Fruit fly (Drosophila melanogaster) whole organism: ENCODE measurements around the gene CG5181.

Experiments
- CG8478 ChIP-seq: fragments of >200 bp; optimal IDR thresholded peaks from 2 replicates; lab custom pipeline; 2018; ENCODE audit warnings: inconsistent platforms
- Dll ChIP-seq: fragments of >200 bp; optimal IDR thresholded peaks from 2 replicates; lab custom pipeline; 2017
- EcR ChIP-seq, 2 experiments: fragments of >200 bp; optimal IDR thresholded peaks; 2 replicates each; lab custom pipeline; 2017; ENCODE audit warnings: missing biosample characterization in 2 of 2, missing genetic modification characterization in 2 of 2, missing genetic modification reagents in 2 of 2
- pan ChIP-seq: fragments of >200 bp; optimal IDR thresholded peaks from 2 replicates; lab custom pipeline; 2017
- psq ChIP-seq: fragments of >200 bp; optimal IDR thresholded peaks from 2 replicates; lab custom pipeline; 2017
- usp ChIP-seq: fragments of >200 bp; optimal IDR thresholded peaks from 2 replicates; lab custom pipeline; 2017; ENCODE audit warnings: missing biosample characterization, missing genetic modification characterization, mixed read lengths

The CG5181 gene

DNA sequence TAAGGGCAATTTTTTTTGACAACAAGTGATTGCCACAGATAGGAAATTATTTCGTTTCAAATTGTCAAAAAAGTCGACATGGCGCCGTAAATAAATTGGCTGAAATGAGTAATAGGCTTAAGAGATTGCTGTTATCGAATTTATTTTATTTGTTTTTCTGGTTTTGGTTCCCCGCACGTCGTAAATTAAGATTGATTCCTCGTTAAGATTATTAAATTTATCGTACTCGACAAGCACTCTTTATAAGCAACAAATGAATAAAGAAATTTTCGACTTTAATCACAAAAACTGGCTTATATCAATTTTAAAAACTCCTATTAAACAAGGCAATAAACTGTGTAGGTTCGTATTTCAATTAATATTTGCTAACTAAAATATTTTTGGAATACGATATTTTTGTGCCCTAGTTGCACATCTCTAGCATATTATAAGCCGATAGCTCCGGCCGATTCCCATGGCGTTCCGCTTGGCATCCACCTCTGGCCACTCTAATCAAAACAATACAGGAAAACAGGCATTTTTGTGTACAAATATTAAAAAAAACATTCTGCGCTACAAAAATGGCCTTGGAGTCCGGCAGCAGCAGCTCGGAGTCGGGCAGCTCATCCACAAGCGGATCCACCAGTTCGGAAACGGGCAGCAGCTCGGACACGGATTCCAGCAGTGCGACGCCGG is 2.5 kb upstream of the CG5181 start, which contains the start of gene chm:
Gene chm (plus strand): TSS at position 471 of the 675 bp plus-strand sequence.
- TF ChIP-seq EcR (GFP tag; optimal IDR thresholded peaks at IDR 0.05; lab: Kevin White, UChicago) (no peak), usp (no peak), Dll (lab: Kevin White, UChicago) (no peak), psq (lab: Kevin White, UChicago) (no peak), CG8478 (no peak), pan (lab: Kevin White, UChicago) (no peak)

dm6 chr2L:7410609-7411008 is 1.0 kb upstream of the CG5181 start, which contains the start of gene CG15818:
TSS of gene CG15818 (plus strand) at chr2L:7410909.
- TF ChIP-seq pan (lab: Kevin White, UChicago) (no peak), Dll (lab: Kevin White, UChicago) (no peak), usp (no peak), CG8478 (no peak), psq (lab: Kevin White, UChicago) (no peak), EcR (GFP tag; optimal IDR thresholded peaks at IDR 0.05; lab: Kevin White, UChicago) (no peak)

DNA sequence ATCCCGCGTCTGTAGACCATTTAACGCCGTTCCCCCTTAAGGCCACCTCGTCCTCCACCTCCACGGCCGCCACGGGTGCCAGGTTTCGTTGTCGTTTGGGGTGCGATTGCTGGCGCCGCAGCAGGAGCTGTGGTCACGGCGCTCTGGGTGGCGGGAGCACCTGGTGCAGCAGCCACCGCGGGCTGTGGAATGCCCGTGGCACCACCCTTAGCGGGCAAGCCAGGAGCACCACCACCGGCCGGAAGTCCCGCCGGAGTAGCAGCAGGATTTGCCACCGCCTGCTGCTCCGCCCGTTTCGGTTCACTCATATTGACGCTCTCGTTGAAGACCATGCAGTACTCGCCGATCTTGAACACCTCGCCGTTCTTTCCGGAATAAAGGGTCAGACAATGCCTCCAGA is 602 bp downstream of the CG5181 start:
- TF ChIP-seq CG8478 (no peak), EcR (GFP tag; optimal IDR thresholded peaks at IDR 0.05; lab: Kevin White, UChicago) (no peak), psq (lab: Kevin White, UChicago) (no peak), Dll (lab: Kevin White, UChicago) (no peak), usp (no peak), pan (lab: Kevin White, UChicago) (no peak)

- TF ChIP-seq Dll (lab: Kevin White, UChicago) (no peak), EcR (GFP tag; optimal IDR thresholded peaks at IDR 0.05; lab: Kevin White, UChicago) (no peak), pan (lab: Kevin White, UChicago) (no peak), CG8478 (no peak), usp (no peak), psq (lab: Kevin White, UChicago) (no peak)
Measured at dm6 chr2L:7407638-7408037, 2.0 kb downstream of the CG5181 start.

DNA sequence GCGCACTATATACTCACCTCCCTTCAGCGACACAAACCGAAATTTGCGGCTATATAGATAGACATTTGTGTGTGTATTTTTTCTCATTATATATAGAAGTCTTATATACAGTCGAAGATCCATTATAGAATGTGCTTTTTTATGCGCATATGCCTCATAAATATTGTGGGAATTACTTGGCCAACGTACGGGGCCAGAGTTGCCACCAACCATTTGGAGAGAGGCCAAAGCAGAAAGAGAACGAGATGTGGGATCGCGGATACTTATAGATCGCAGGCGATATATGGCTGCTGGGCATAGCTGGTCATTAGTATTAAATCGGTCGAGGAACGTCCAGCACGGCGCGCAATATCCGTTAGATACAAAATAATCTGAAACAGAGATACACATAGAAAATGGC is 4.7 kb downstream of the CG5181 start, which contains the start of gene CG5177:
Gene CG5177 (plus strand): TSS at position 305 of the 400 bp plus-strand sequence.
- no peak for TF ChIP-seq CG8478
- no peak for TF ChIP-seq psq (lab: Kevin White, UChicago)
- TF ChIP-seq Dll (lab: Kevin White, UChicago): no peak
- no peak for TF ChIP-seq usp
- TF ChIP-seq pan (lab: Kevin White, UChicago): no peak
- no peak for TF ChIP-seq EcR (GFP tag; optimal IDR thresholded peaks at IDR 0.05; lab: Kevin White, UChicago)

dm6 chr2L:7401627-7402026 is 8.0 kb downstream of the CG5181 start:
- TF ChIP-seq usp (no peak), EcR (GFP tag; optimal IDR thresholded peaks at IDR 0.05; lab: Kevin White, UChicago) (no peak), psq (lab: Kevin White, UChicago) (no peak), Dll (lab: Kevin White, UChicago) (no peak), CG8478 (no peak), pan (lab: Kevin White, UChicago) (no peak)

dm6 chr2L:7401025-7401424 is 8.6 kb downstream of the CG5181 start, which contains the start of gene CG5171:
TSS of gene CG5171 (plus strand) at chr2L:7401335.
- TF ChIP-seq psq (lab: Kevin White, UChicago): no peak
- no peak for TF ChIP-seq usp
- TF ChIP-seq CG8478: no peak
- no peak for TF ChIP-seq Dll (lab: Kevin White, UChicago)
- TF ChIP-seq pan (lab: Kevin White, UChicago): no peak
- TF ChIP-seq EcR (GFP tag; optimal IDR thresholded peaks at IDR 0.05; lab: Kevin White, UChicago): no peak

DNA sequence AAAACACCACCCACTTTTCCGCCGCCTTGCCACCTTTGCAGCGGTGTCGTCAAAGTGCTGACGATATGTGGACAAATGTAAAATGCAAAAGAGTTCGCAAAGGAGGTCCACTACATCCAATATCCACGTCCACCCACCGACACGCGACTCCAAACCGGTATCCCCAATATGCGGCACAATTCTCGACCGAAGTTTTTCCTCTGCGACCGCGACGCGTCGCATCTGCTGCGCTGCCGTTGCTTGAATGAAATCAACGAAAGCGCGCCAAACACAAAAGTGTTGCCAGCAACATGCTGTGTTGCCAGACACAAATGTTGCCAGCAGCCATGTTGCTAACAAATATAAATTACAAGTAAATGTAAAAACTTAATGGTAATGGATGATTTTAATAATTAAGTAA is 11.1 kb downstream of the CG5181 start, which contains the start of gene CG5160:
Gene CG5160 (minus strand): TSS at position 223 of the 400 bp plus-strand sequence.
- TF ChIP-seq CG8478 (no peak), psq (lab: Kevin White, UChicago) (no peak)

dm6 chr2L:7397746-7398145 is 11.9 kb downstream of the CG5181 start:
- TF ChIP-seq pan (lab: Kevin White, UChicago) (no peak), psq (lab: Kevin White, UChicago) (no peak), CG8478 (no peak), usp (no peak), Dll (lab: Kevin White, UChicago) (no peak), EcR (GFP tag; optimal IDR thresholded peaks at IDR 0.05; lab: Kevin White, UChicago) (no peak)

dm6 chr2L:7396962-7397361 is 12.6 kb downstream of the CG5181 start:
- TF ChIP-seq psq (lab: Kevin White, UChicago): no peak
- TF ChIP-seq Dll (lab: Kevin White, UChicago): no peak
- TF ChIP-seq usp: no peak
- no peak for TF ChIP-seq EcR (GFP tag; optimal IDR thresholded peaks at IDR 0.05; lab: Kevin White, UChicago)
- TF ChIP-seq pan (lab: Kevin White, UChicago): peak; percentile 29
- no peak for TF ChIP-seq CG8478

- TF ChIP-seq usp (no peak), EcR (GFP tag; optimal IDR thresholded peaks at IDR 0.05; lab: Kevin White, UChicago) (no peak), Dll (lab: Kevin White, UChicago) (no peak), CG8478 (no peak), pan (lab: Kevin White, UChicago) (no peak), psq (lab: Kevin White, UChicago) (no peak)
Measured at dm6 chr2L:7395813-7396212, 13.8 kb downstream of the CG5181 start.

DNA sequence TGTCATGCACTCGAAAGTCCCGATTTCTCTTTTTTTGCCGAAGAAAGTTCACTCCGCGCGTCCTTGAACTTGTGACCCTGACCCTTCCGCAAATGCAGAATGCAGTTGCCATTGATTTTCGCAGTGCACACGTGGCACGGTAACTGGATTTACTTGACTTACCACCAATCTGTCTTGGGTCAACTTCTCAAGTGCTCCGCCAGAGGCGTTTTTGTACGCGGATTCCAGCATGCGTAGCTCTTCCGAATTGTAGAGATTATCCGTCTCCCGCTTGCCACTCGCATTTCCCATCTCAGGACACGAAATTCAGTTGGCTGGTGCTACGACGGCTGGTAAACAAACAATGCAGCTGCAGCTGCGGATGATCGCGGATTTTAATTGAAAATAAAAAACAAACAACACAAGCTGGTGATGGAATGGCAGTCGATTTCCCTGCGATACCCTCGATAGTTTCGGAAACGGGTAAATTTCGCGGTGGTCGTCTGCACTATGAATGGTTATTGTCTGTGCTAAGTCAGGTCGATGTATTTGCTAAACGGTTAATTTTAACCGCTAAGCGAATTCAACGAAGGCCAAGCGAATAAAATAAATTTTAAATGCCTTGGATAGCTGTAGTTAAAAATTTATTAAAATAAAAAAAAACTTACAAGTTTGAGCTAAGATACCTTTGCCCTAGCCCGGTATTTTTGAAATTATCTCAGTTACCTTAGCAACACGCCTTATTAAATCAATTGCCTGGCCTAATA is 21.6 kb downstream of the CG5181 start, which contains the start of the genes CG5149 and gudu:
Gene CG5149 (minus strand): TSS at position 441 of the 746 bp plus-strand sequence.
Gene gudu (plus strand): TSS at position 696 of the 746 bp plus-strand sequence.
- no peak for TF ChIP-seq pan (lab: Kevin White, UChicago)
